Worm (Caenorhabditis elegans): ENCODE results near the gene pqn-8.
A peak's percentile ranks its signal among the peaks of the same experiment; 100 is the strongest.

Gene pqn-8

ce11 chrIII:10016413-10017051 is 18.7 kb upstream of the pqn-8 start, which contains the start of gene rgs-1:
Gene rgs-1 (minus strand): TSS chrIII:10016558.
- TF ChIP-seq ces-1 (GFP tag; optimal IDR thresholded peaks at IDR 0.05) (no peak), isw-1 (GFP tag; IDR thresholded peaks at IDR 0.05) (0 out of 2 replicates have a peak, but pooled peaks have one; percentile 6), ceh-63 (GFP tag; optimal IDR thresholded peaks at IDR 0.05) (no peak), nhr-77 (tag; optimal IDR thresholded peaks at IDR 0.05) (no peak), sptf-1 (tag; optimal IDR thresholded peaks at IDR 0.05) (no peak), elt-2 (tag; optimal IDR thresholded peaks at IDR 0.05) (no peak), egl-13 (tag; optimal IDR thresholded peaks at IDR 0.05) (peak; percentile 10), nhr-11 (tag; optimal IDR thresholded peaks at IDR 0.05) (no peak), ets-5 (GFP tag; IDR thresholded peaks at IDR 0.05) (no peak), irx-1 (tag; optimal IDR thresholded peaks at IDR 0.05) (no peak), jun-1 (tag; optimal IDR thresholded peaks at IDR 0.05) (no peak), ceh-82 (tag; optimal IDR thresholded peaks at IDR 0.05) (peak; percentile 3 to 76 (median 11)), lin-35 (GFP tag; optimal IDR thresholded peaks at IDR 0.05) (peak in 1 of 2 experiments; percentile 55), ama-1 (optimal IDR thresholded peaks at IDR 0.05) (no peak), unc-62 (GFP tag; optimal IDR thresholded peaks at IDR 0.05) (no peak), ceh-90 (tag; optimal IDR thresholded peaks at IDR 0.05) (no peak), mef-2 (tag; optimal IDR thresholded peaks at IDR 0.05) (no peak), fkh-8 (tag; optimal IDR thresholded peaks at IDR 0.05) (peak; percentile 79), vab-15 (tag; optimal IDR thresholded peaks at IDR 0.05) (no peak), tbx-2 (tag; optimal IDR thresholded peaks at IDR 0.05) (peak; percentile 33), ztf-11 (tag; optimal IDR thresholded peaks at IDR 0.05) (no peak), nhr-12 (tag; optimal IDR thresholded peaks at IDR 0.05) (no peak), mdl-1 (tag; optimal IDR thresholded peaks at IDR 0.05) (peak in 1 of 2 experiments; percentile 4), snu-23 (GFP tag; optimal IDR thresholded peaks at IDR 0.05) (peak; percentile 55), hlh-17 (GFP tag; optimal IDR thresholded peaks at IDR 0.05; ENCODE audit: borderline replicate concordance) (no peak), sup-37 (GFP tag; optimal IDR thresholded peaks at IDR 0.05) (no peak), F16B12.6 (tag; optimal IDR thresholded peaks at IDR 0.05) (no peak), alr-1 (tag; optimal IDR thresholded peaks at IDR 0.05; ENCODE audit: borderline replicate concordance) (no peak), nhr-85 (tag) (no peak), C04F5.9 (tag; optimal IDR thresholded peaks at IDR 0.05) (no peak), fos-1 (tag; optimal IDR thresholded peaks at IDR 0.05) (no peak), nhr-90 (tag; optimal IDR thresholded peaks at IDR 0.05; ENCODE audit: poor library complexity) (no peak), dpl-1 (GFP tag; optimal IDR thresholded peaks at IDR 0.05) (peak in 1 of 3 experiments; percentile 13), nhr-19 (GFP tag; conservative IDR thresholded peaks at IDR 0.05) (no peak), efl-1 (optimal IDR thresholded peaks at IDR 0.05) (peak; percentile 38 to 49), efl-1 (GFP tag; optimal IDR thresholded peaks at IDR 0.05 in 1 of 2) (no peak), nhr-76 (tag; optimal IDR thresholded peaks at IDR 0.05) (no peak), lir-3 (tag; optimal IDR thresholded peaks at IDR 0.05; ENCODE audit: poor library complexity) (no peak), swsn-7 (tag; optimal IDR thresholded peaks at IDR 0.05) (peak; percentile 43), nhr-47 (tag; optimal IDR thresholded peaks at IDR 0.05) (peak; percentile 61), unc-130 (tag; optimal IDR thresholded peaks at IDR 0.05) (no peak), egl-27 (tag; optimal IDR thresholded peaks at IDR 0.05) (no peak), nhr-71 (tag; optimal IDR thresholded peaks at IDR 0.05) (peak; percentile 75), fkh-4 (tag; optimal IDR thresholded peaks at IDR 0.05; ENCODE audit: borderline replicate concordance) (no peak), fkh-10 (GFP tag; optimal IDR thresholded peaks at IDR 0.05) (peak; percentile 61), unc-30 (tag; optimal IDR thresholded peaks at IDR 0.05) (no peak), ztf-4 (tag; optimal IDR thresholded peaks at IDR 0.05) (no peak), efl-3 (GFP tag; optimal IDR thresholded peaks at IDR 0.05) (no peak), mab-9 (GFP tag; IDR thresholded peaks at IDR 0.05) (no peak), dsc-1 (tag; optimal IDR thresholded peaks at IDR 0.05) (peak; percentile 61), hpl-2 (GFP tag; optimal IDR thresholded peaks at IDR 0.05) (no peak), elt-3 (tag; optimal IDR thresholded peaks at IDR 0.05) (no peak)
